Worm (Caenorhabditis elegans): Measurements from ENCODE around the gene sgnh-1.

- TF ChIP-seq nhr-111 (GFP tag; optimal IDR thresholded peaks at IDR 0.05) (no peak), nhr-6 (tag; optimal IDR thresholded peaks at IDR 0.05) (no peak), egl-43 (GFP tag; IDR thresholded peaks at IDR 0.05) (no peak), saeg-2 (GFP tag; IDR thresholded peaks at IDR 0.05) (no peak), sdz-12 (GFP tag; optimal IDR thresholded peaks at IDR 0.05) (no peak), hlh-30 (tag; optimal IDR thresholded peaks at IDR 0.05; ENCODE audit: insufficient read depth) (no peak), ama-1 (optimal IDR thresholded peaks at IDR 0.05) (no peak), nhr-102 (tag; optimal IDR thresholded peaks at IDR 0.05) (no peak), nhr-11 (tag; optimal IDR thresholded peaks at IDR 0.05) (no peak), T26A8.4 (GFP tag; IDR thresholded peaks at IDR 0.05) (no peak), dve-1 (tag; optimal IDR thresholded peaks at IDR 0.05; ENCODE audit: insufficient read depth) (no peak), zag-1 (tag; optimal IDR thresholded peaks at IDR 0.05) (no peak)
Measured at ce11 chrIV:4874603-4875002, 15.1 kb upstream of the sgnh-1 start, which contains the start of gene str-174.
